Fruit fly (Drosophila melanogaster): ENCODE results near the gene ovo.

Gene ovo

dm6 chrX:5084146-5085085, 36.3 kb downstream of the ovo start, which contains the start of gene CG32767 (continued):
- TF ChIP-seq CG7839 (tag; optimal IDR thresholded peaks at IDR 0.05), result peak; percentile 46
- TF ChIP-seq mld (GFP tag; IDR thresholded peaks at IDR 0.05; ENCODE audit: partially characterized antibody), result peak; percentile 88
- TF ChIP-seq exex (tag; optimal IDR thresholded peaks at IDR 0.05), result no peak
- TF ChIP-seq wdn (GFP tag; IDR thresholded peaks at IDR 0.05), result no peak
- peak; percentile 96 for TF ChIP-seq Sry-δ (GFP tag; optimal IDR thresholded peaks at IDR 0.05)
- peak in 1 of 2 experiments; percentile 55 for TF ChIP-seq eve (GFP tag; optimal IDR thresholded peaks at IDR 0.05)
- peak; percentile 41 for TF ChIP-seq dmrt99B (tag; optimal IDR thresholded peaks at IDR 0.05)
- TF ChIP-seq zen2 (GFP tag; IDR thresholded peaks at IDR 0.05; ENCODE audit: partially characterized antibody), result peak; percentile 51; the same call in 2 of the 3 replicates
- TF ChIP-seq Taf1 (GFP tag; IDR thresholded peaks at IDR 0.05), result peak; percentile 17; the same call in 1 of the 2 replicates
- no peak for TF ChIP-seq CG5180 (GFP tag; optimal IDR thresholded peaks at IDR 0.05)
- peak; percentile 48 for TF ChIP-seq trem (tag; optimal IDR thresholded peaks at IDR 0.05)
- TF ChIP-seq CG6689 (GFP tag; IDR thresholded peaks at IDR 0.05), result peak; percentile 34; the same call in 1 of the 2 replicates
- peak; percentile 20 for TF ChIP-seq zfh2 (GFP tag; optimal IDR thresholded peaks at IDR 0.05)
- TF ChIP-seq tna (GFP tag; IDR thresholded peaks at IDR 0.05; ENCODE audit: partially characterized antibody), result peak; percentile 80
- peak; percentile 97 for TF ChIP-seq bbx (GFP tag; IDR thresholded peaks at IDR 0.05; ENCODE audit: partially characterized antibody)
- TF ChIP-seq ac (GFP tag; optimal IDR thresholded peaks at IDR 0.05), result no peak
- no peak for TF ChIP-seq Blimp-1 (GFP tag; optimal IDR thresholded peaks at IDR 0.05)
- no peak; the same call in 2 of the 3 replicates for TF ChIP-seq B-H1 (GFP tag; IDR thresholded peaks at IDR 0.05)
- peak; percentile 18 for TF ChIP-seq eyg (GFP tag; optimal IDR thresholded peaks at IDR 0.05)
- peak; percentile 81 for TF ChIP-seq nerfin-2 (GFP tag; IDR thresholded peaks at IDR 0.05; ENCODE audit: partially characterized antibody)
- TF ChIP-seq CG12104 (GFP tag; optimal IDR thresholded peaks at IDR 0.05), result peak; percentile 4
- TF ChIP-seq Gsc (GFP tag; IDR thresholded peaks at IDR 0.05), result no peak
- peak; percentile 42 for TF ChIP-seq mam (GFP tag; optimal IDR thresholded peaks at IDR 0.05)
- peak; percentile 42 for TF ChIP-seq CG17359 (tag; optimal IDR thresholded peaks at IDR 0.05)
- TF ChIP-seq HHEX (GFP tag; optimal IDR thresholded peaks at IDR 0.05), result peak; percentile 5
- peak; percentile 41 for TF ChIP-seq emc (GFP tag; optimal IDR thresholded peaks at IDR 0.05)
- peak; percentile 48 for TF ChIP-seq CG2678 (tag; optimal IDR thresholded peaks at IDR 0.05)
- peak; percentile 14; the same call in 1 of the 2 replicates for TF ChIP-seq vvl (GFP tag; IDR thresholded peaks at IDR 0.05)
- peak; percentile 36; the same call in 1 of the 3 replicates for TF ChIP-seq zfh1 (GFP tag; IDR thresholded peaks at IDR 0.05)
- no peak for TF ChIP-seq Dip2 (GFP tag; IDR thresholded peaks at IDR 0.05)
- peak; percentile 27 for TF ChIP-seq slp2 (GFP tag; optimal IDR thresholded peaks at IDR 0.05)
- peak; percentile 14 for TF ChIP-seq D19B (GFP tag; optimal IDR thresholded peaks at IDR 0.05)
- TF ChIP-seq CG6791 (GFP tag; IDR thresholded peaks at IDR 0.05; ENCODE audit: partially characterized antibody), result peak; percentile 97
- peak; percentile 90 for TF ChIP-seq vnd (GFP tag; IDR thresholded peaks at IDR 0.05; ENCODE audit: partially characterized antibody)
- TF ChIP-seq ATbp (GFP tag; optimal IDR thresholded peaks at IDR 0.05), result no peak
- no peak for TF ChIP-seq twi (tag; optimal IDR thresholded peaks at IDR 0.05)
- peak; percentile 19 for TF ChIP-seq CG12769 (tag; optimal IDR thresholded peaks at IDR 0.05)
- TF ChIP-seq CG14710 (tag; optimal IDR thresholded peaks at IDR 0.05), result peak; percentile 40
- peak; percentile 29 for TF ChIP-seq Antp (GFP tag; optimal IDR thresholded peaks at IDR 0.05)
- TF ChIP-seq CHES-1-like (GFP tag; optimal IDR thresholded peaks at IDR 0.05), result peak; percentile 52
- TF ChIP-seq Myb (GFP tag; optimal IDR thresholded peaks at IDR 0.05), result peak; percentile 97
- TF ChIP-seq Dek (tag; optimal IDR thresholded peaks at IDR 0.05), result peak; percentile 66
- TF ChIP-seq Adf1 (GFP tag; IDR thresholded peaks at IDR 0.05), result no peak
- peak; percentile 22; the same call in 1 of the 2 replicates for TF ChIP-seq E2f1 (GFP tag; IDR thresholded peaks at IDR 0.05)
- TF ChIP-seq CG12219 (GFP tag; optimal IDR thresholded peaks at IDR 0.05), result peak; percentile 54
- TF ChIP-seq stwl (tag; optimal IDR thresholded peaks at IDR 0.05), result peak; percentile 41
- peak; percentile 53 for TF ChIP-seq Hmr (GFP tag; optimal IDR thresholded peaks at IDR 0.05)

All from whole organism, embryonic.